Worm (Caenorhabditis elegans): ENCODE results near the gene Y39B6A.13.

- TF ChIP-seq hlh-8 (tag; optimal IDR thresholded peaks at IDR 0.05) = no peak
- TF ChIP-seq unc-86 (tag; optimal IDR thresholded peaks at IDR 0.05) = no peak
- TF ChIP-seq elt-2 (tag; optimal IDR thresholded peaks at IDR 0.05) = no peak
- no peak for TF ChIP-seq fkh-10 (GFP tag; optimal IDR thresholded peaks at IDR 0.05)
Measured at ce11 chrV:19149057-19149456, 29.8 kb upstream of the Y39B6A.13 start, which contains the start of gene Y39B6A.7.
